Fruit fly (Drosophila melanogaster) S2 (cell line): ENCODE measurements around the gene CG8010.

Experiments
- CG8478 ChIP-seq: fragments of >200 bp; optimal IDR thresholded peaks from 2 replicates; lab custom pipeline; 2018
- CTCF ChIP-seq, 2 experiments: fragments of >200 bp; optimal IDR thresholded peaks; 2 replicates each; lab custom pipeline; 2018

dm6 chrX:19317058-19317767, 48.5 kb upstream of the CG8010 start:
- TF ChIP-seq CG8478 (lab: Kevin White, UChicago) (no peak), CTCF (optimal IDR thresholded peaks at IDR 0.05; lab: Kevin White, UChicago) (no peak)
